Fruit fly (Drosophila melanogaster): ENCODE measurements around the gene CG44521.

dm6 chr3L:5749616-5750336, 36.6 kb downstream of the CG44521 start:
- TF ChIP-seq CG5245 (GFP tag; optimal IDR thresholded peaks at IDR 0.05) (no peak), CG10321 (GFP tag; IDR thresholded peaks at IDR 0.05) (no peak), MTF-1 (GFP tag; optimal IDR thresholded peaks at IDR 0.05; ENCODE audit: borderline replicate concordance) (no peak), jigr1 (GFP tag; IDR thresholded peaks at IDR 0.05) (no peak), CG1792 (GFP tag; optimal IDR thresholded peaks at IDR 0.05) (no peak), sna (GFP tag; IDR thresholded peaks at IDR 0.05; ENCODE audit: partially characterized antibody) (no peak), sr (GFP tag; IDR thresholded peaks at IDR 0.05) (no peak), CG17186 (GFP tag; optimal IDR thresholded peaks at IDR 0.05) (no peak), CG32532 (GFP tag; IDR thresholded peaks at IDR 0.05) (peak; percentile 26; the same call in 1 of the 2 replicates), dan (GFP tag; IDR thresholded peaks at IDR 0.05) (no peak), CG2199 (GFP tag; IDR thresholded peaks at IDR 0.05) (peak; percentile 21; the same call in 1 of the 3 replicates), CG10366 (GFP tag; IDR thresholded peaks at IDR 0.05) (no peak), Hr39 (optimal IDR thresholded peaks at IDR 0.05) (no peak), CG16779 (GFP tag; IDR thresholded peaks at IDR 0.05) (no peak)

All from whole organism, embryonic.